Fruit fly (Drosophila melanogaster) whole organism, embryonic: ENCODE data around the gene Uba2.

ENCODE experiments used
- Asciz ChIP-seq: fragments of 200-800 bp; sonication (Bioruptor generic); optimal IDR thresholded peaks from 2 replicates; lab custom pipeline; 2017; ENCODE audit warnings: missing biosample characterization, mild to moderate bottlenecking, missing genetic modification characterization, missing genetic modification reagents
- Atf6 ChIP-seq: fragments of 200-800 bp; sonication (Bioruptor generic); IDR thresholded peaks from 2 replicates; pipeline ENCODE4 v1.3.6; 2022; ENCODE audit warnings: missing biosample characterization, missing genetic modification characterization
- BtbVII ChIP-seq: fragments of 200-800 bp; sonication (Bioruptor generic); optimal IDR thresholded peaks from 3 replicates; lab custom pipeline; 2017; ENCODE audit warnings: missing biosample characterization, mild to moderate bottlenecking, missing genetic modification characterization
- CG10431 ChIP-seq: fragments of 200-800 bp; sonication (Bioruptor generic); optimal IDR thresholded peaks from 3 replicates; lab custom pipeline; 2018; ENCODE audit warnings: missing biosample characterization, mild to moderate bottlenecking, missing genetic modification characterization
- CG11456 ChIP-seq: fragments of 200-800 bp; sonication (Bioruptor generic); IDR thresholded peaks from 3 replicates; pipeline ENCODE4 v1.3.6; 2022; ENCODE audit warnings: missing biosample characterization, missing genetic modification characterization
- CG12071 ChIP-seq: fragments of 200-800 bp; sonication (Bioruptor generic); optimal IDR thresholded peaks from 3 replicates; lab custom pipeline; 2018; ENCODE audit warnings: missing biosample characterization, mild to moderate bottlenecking, missing genetic modification characterization
- CG12659 ChIP-seq: fragments of 200-800 bp; sonication (Bioruptor generic); optimal IDR thresholded peaks from 3 replicates; lab custom pipeline; 2017; ENCODE audit warnings: mild to moderate bottlenecking, missing biosample characterization, missing genetic modification reagents, missing genetic modification characterization
- CG13894 ChIP-seq: fragments of 200-800 bp; sonication (Bioruptor generic); optimal IDR thresholded peaks from 3 replicates; lab custom pipeline; 2018; ENCODE audit warnings: missing biosample characterization, mild to moderate bottlenecking, missing genetic modification characterization, moderate library complexity
- CG15011 ChIP-seq: fragments of 200-800 bp; sonication (Bioruptor generic); optimal IDR thresholded peaks from 3 replicates; lab custom pipeline; 2018; ENCODE audit warnings: missing biosample characterization, mild to moderate bottlenecking, missing genetic modification characterization
- CG15514 ChIP-seq: fragments of 200-800 bp; sonication (Bioruptor generic); optimal IDR thresholded peaks from 3 replicates; lab custom pipeline; 2017; ENCODE audit warnings: missing biosample characterization, missing genetic modification characterization, mild to moderate bottlenecking, moderate library complexity, missing genetic modification reagents
- CG1603 ChIP-seq: fragments of 200-800 bp; sonication (Bioruptor generic); optimal IDR thresholded peaks from 2 replicates; lab custom pipeline; 2019; ENCODE audit warnings: missing biosample characterization, mild to moderate bottlenecking, missing genetic modification characterization, moderate library complexity
- CG17568 ChIP-seq: fragments of 200-800 bp; sonication (Bioruptor generic); optimal IDR thresholded peaks from 2 replicates; lab custom pipeline; 2018; ENCODE audit warnings: missing biosample characterization, mild to moderate bottlenecking, missing genetic modification characterization, moderate library complexity
- CG18262 ChIP-seq: fragments of 200-800 bp; optimal IDR thresholded peaks from 3 replicates; lab custom pipeline; 2019; ENCODE audit warnings: missing biosample characterization, mild to moderate bottlenecking, missing genetic modification characterization, moderate library complexity
- CG18599 ChIP-seq: fragments of 200-800 bp; sonication (Bioruptor generic); optimal IDR thresholded peaks from 3 replicates; lab custom pipeline; 2017; ENCODE audit warnings: missing biosample characterization, missing genetic modification characterization, mild to moderate bottlenecking, moderate library complexity, missing genetic modification reagents
- CG32767 ChIP-seq: fragments of 200-800 bp; sonication (Bioruptor generic); IDR thresholded peaks from 2 replicates; pipeline ENCODE4 v1.3.6; 2022; ENCODE audit warnings: missing biosample characterization, missing genetic modification characterization
- CG3281 ChIP-seq: fragments of 200-800 bp; sonication (Bioruptor generic); optimal IDR thresholded peaks from 3 replicates; lab custom pipeline; 2017; ENCODE audit warnings: missing biosample characterization, mild to moderate bottlenecking, missing genetic modification characterization
- CG33557 ChIP-seq: fragments of 200-800 bp; sonication (Bioruptor generic); optimal IDR thresholded peaks from 2 replicates; lab custom pipeline; 2019; ENCODE audit warnings: missing biosample characterization, mild to moderate bottlenecking, missing genetic modification characterization, moderate library complexity
- CG34224 ChIP-seq: fragments of 200-800 bp; sonication (Bioruptor generic); IDR thresholded peaks from 3 replicates; pipeline ENCODE4 v1.3.6; 2022; ENCODE audit warnings: missing biosample characterization, missing genetic modification characterization; ENCODE audit not compliant: partially characterized antibody
- CG34376 ChIP-seq: fragments of 200-800 bp; sonication (Bioruptor generic); optimal IDR thresholded peaks from 2 replicates; lab custom pipeline; 2018; ENCODE audit warnings: missing biosample characterization, mild to moderate bottlenecking, missing genetic modification characterization
- CG4328 ChIP-seq: fragments of 200-800 bp; sonication (Bioruptor generic); optimal IDR thresholded peaks from 3 replicates; lab custom pipeline; 2017; ENCODE audit warnings: missing biosample characterization, missing genetic modification reagents, missing genetic modification characterization
- CG4424 ChIP-seq: fragments of 200-800 bp; sonication (Bioruptor generic); optimal IDR thresholded peaks from 3 replicates; lab custom pipeline; 2016; ENCODE audit warnings: missing biosample characterization, missing genetic modification characterization
- CG6854 ChIP-seq: fragments of 200-800 bp; sonication (Bioruptor generic); optimal IDR thresholded peaks from 3 replicates; lab custom pipeline; 2017; ENCODE audit warnings: missing biosample characterization, mild to moderate bottlenecking, missing genetic modification characterization
- CrebB ChIP-seq: fragments of 200-800 bp; sonication (Bioruptor generic); optimal IDR thresholded peaks from 3 replicates; lab custom pipeline; 2018; ENCODE audit warnings: missing biosample characterization, mild to moderate bottlenecking, missing genetic modification characterization
- Deaf1 ChIP-seq: fragments of 200-800 bp; optimal IDR thresholded peaks from 3 replicates; lab custom pipeline; 2019; ENCODE audit warnings: missing biosample characterization, mild to moderate bottlenecking, missing genetic modification characterization, moderate library complexity
- Gsc ChIP-seq: fragments of 200-800 bp; sonication (Bioruptor generic); IDR thresholded peaks from 2 replicates; pipeline ENCODE4 v1.3.6; 2022; ENCODE audit warnings: missing biosample characterization, missing genetic modification characterization
- Meics ChIP-seq: fragments of 200-800 bp; sonication (Bioruptor generic); optimal IDR thresholded peaks from 2 replicates; lab custom pipeline; 2017; ENCODE audit warnings: missing biosample characterization, mild to moderate bottlenecking, missing genetic modification characterization
- PHDP ChIP-seq: fragments of 200-800 bp; sonication (Bioruptor generic); optimal IDR thresholded peaks from 3 replicates; lab custom pipeline; 2018; ENCODE audit warnings: missing biosample characterization, mild to moderate bottlenecking, missing genetic modification characterization, moderate library complexity
- Sry-β ChIP-seq: fragments of 200-800 bp; sonication (Bioruptor generic); optimal IDR thresholded peaks from 2 replicates; lab custom pipeline; 2018; ENCODE audit warnings: missing biosample characterization, mild to moderate bottlenecking, missing genetic modification characterization, moderate library complexity
- Trl ChIP-seq, 3 experiments: fragments of >200 bp in 2 of 3; fragments of 200-800 bp in 1 of 3; sonication (Bioruptor generic) in 1 of 3; optimal IDR thresholded peaks; 2 replicates in 1 of 3; 3 replicates in 2 of 3; lab custom pipeline; 2016 to 2017; ENCODE audit warnings: missing biosample characterization in 1 of 3, missing genetic modification characterization in 1 of 3
- bab2 ChIP-seq: fragments of 200-800 bp; sonication (Bioruptor generic); optimal IDR thresholded peaks from 2 replicates; lab custom pipeline; 2016; ENCODE audit warnings: missing biosample characterization, missing genetic modification characterization
- br ChIP-seq: fragments of >200 bp; optimal IDR thresholded peaks from 2 replicates; lab custom pipeline; 2017
- caup ChIP-seq: fragments of 200-800 bp; sonication (Bioruptor generic); optimal IDR thresholded peaks from 3 replicates; lab custom pipeline; 2017; ENCODE audit warnings: missing biosample characterization, mild to moderate bottlenecking, missing genetic modification characterization, moderate library complexity; ENCODE audit not compliant: severe bottlenecking
- crol ChIP-seq: fragments of 200-800 bp; sonication (Bioruptor generic); IDR thresholded peaks from 2 replicates; pipeline ENCODE4 v1.3.6; 2022; ENCODE audit warnings: missing biosample characterization, missing genetic modification characterization
- cwo ChIP-seq: fragments of 200-800 bp; sonication (Bioruptor generic); optimal IDR thresholded peaks from 3 replicates; lab custom pipeline; 2017; ENCODE audit warnings: missing biosample characterization, missing genetic modification characterization, mild to moderate bottlenecking, moderate library complexity, missing genetic modification reagents
- dmrt11E ChIP-seq: fragments of 200-800 bp; sonication (Bioruptor generic); optimal IDR thresholded peaks from 3 replicates; lab custom pipeline; 2018; ENCODE audit warnings: missing biosample characterization, mild to moderate bottlenecking, missing genetic modification characterization, moderate library complexity
- dysf ChIP-seq: fragments of 200-800 bp; sonication (Bioruptor generic); IDR thresholded peaks from 3 replicates; pipeline ENCODE4 v1.3.6; 2022; ENCODE audit warnings: missing biosample characterization, missing genetic modification characterization
- exex ChIP-seq: fragments of 200-800 bp; sonication (Bioruptor generic); optimal IDR thresholded peaks from 4 replicates; lab custom pipeline; 2018; ENCODE audit warnings: missing biosample characterization, mild to moderate bottlenecking, missing genetic modification characterization, moderate library complexity
- lab ChIP-seq: fragments of 200-800 bp; sonication (Bioruptor generic); optimal IDR thresholded peaks from 3 replicates; lab custom pipeline; 2017; ENCODE audit warnings: missing biosample characterization, missing genetic modification characterization, mild to moderate bottlenecking, moderate library complexity, missing genetic modification reagents
- mam ChIP-seq: fragments of 200-800 bp; sonication (Bioruptor generic); optimal IDR thresholded peaks from 3 replicates; lab custom pipeline; 2016; ENCODE audit warnings: missing biosample characterization, missing genetic modification characterization
- mirr ChIP-seq: fragments of 200-800 bp; sonication (Bioruptor generic); optimal IDR thresholded peaks from 3 replicates; lab custom pipeline; 2018; ENCODE audit warnings: missing biosample characterization, mild to moderate bottlenecking, missing genetic modification characterization
- nau ChIP-seq: fragments of 200-800 bp; sonication (Bioruptor generic); optimal IDR thresholded peaks from 3 replicates; lab custom pipeline; 2017; ENCODE audit warnings: missing biosample characterization, mild to moderate bottlenecking, missing genetic modification characterization, missing genetic modification reagents
- otp ChIP-seq: fragments of 200-800 bp; sonication (Bioruptor generic); IDR thresholded peaks from 3 replicates; pipeline ENCODE4, ENCODE4 v1.3.6; 2022; ENCODE audit warnings: missing biosample characterization, missing genetic modification characterization
- sug ChIP-seq: fragments of 200-800 bp; optimal IDR thresholded peaks from 2 replicates; lab custom pipeline; 2019; ENCODE audit warnings: missing biosample characterization, mild to moderate bottlenecking, missing genetic modification characterization, moderate library complexity
- tap ChIP-seq: fragments of 200-800 bp; optimal IDR thresholded peaks from 3 replicates; lab custom pipeline; 2019; ENCODE audit warnings: missing biosample characterization, mild to moderate bottlenecking, missing genetic modification characterization, moderate library complexity
- tgo ChIP-seq: fragments of 200-800 bp; sonication (Bioruptor generic); IDR thresholded peaks from 3 replicates; pipeline ENCODE4 v1.3.6; 2022; ENCODE audit warnings: missing biosample characterization, missing genetic modification characterization
- trem ChIP-seq: fragments of 200-800 bp; optimal IDR thresholded peaks from 3 replicates; lab custom pipeline; 2019; ENCODE audit warnings: missing biosample characterization, mild to moderate bottlenecking, missing genetic modification characterization, moderate library complexity
- unpg ChIP-seq: fragments of 200-800 bp; sonication (Bioruptor generic); optimal IDR thresholded peaks from 3 replicates; lab custom pipeline; 2018; ENCODE audit warnings: missing biosample characterization, mild to moderate bottlenecking, missing genetic modification characterization, moderate library complexity
- wek ChIP-seq: fragments of 200-800 bp; sonication (Bioruptor generic); optimal IDR thresholded peaks from 3 replicates; lab custom pipeline; 2018; ENCODE audit warnings: missing biosample characterization, mild to moderate bottlenecking, missing genetic modification characterization, moderate library complexity
- zen ChIP-seq: fragments of 200-800 bp; sonication (Bioruptor generic); optimal IDR thresholded peaks from 3 replicates; lab custom pipeline; 2018; ENCODE audit warnings: missing biosample characterization, mild to moderate bottlenecking, missing genetic modification characterization, moderate library complexity

Uba2 gene

DNA sequence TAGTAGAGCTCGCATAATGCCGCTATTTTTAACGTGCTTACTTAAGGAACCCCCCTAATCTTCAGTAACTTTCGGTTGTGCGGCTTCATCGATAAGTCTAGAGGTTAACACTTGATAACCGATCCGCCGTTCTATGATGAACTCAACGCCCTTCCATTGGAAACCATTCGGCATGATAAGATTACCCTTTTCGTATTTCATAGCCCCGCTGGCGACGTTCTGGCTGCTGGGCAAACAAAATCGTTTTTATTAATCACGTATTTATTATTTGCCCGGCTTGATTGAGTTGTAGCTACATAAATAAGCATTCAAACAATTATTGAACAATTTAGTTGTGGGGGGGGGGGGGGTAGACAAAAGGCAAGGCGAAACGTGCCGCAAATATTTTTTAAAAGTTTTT lies 34.1 kb downstream of the Uba2 start (continued):
- TF ChIP-seq PHDP (tag; lab: Kevin White, UChicago) (peak; percentile 34), CG15514 (GFP tag; lab: Kevin White, UChicago) (peak; percentile 44), CG32767 (GFP tag; lab: Robert Waterston, UW) (no peak), mam (GFP tag; lab: Kevin White, UChicago) (no peak), tgo (GFP tag; lab: Robert Waterston, UW) (no peak), Sry-β (GFP tag; lab: Kevin White, UChicago) (no peak), BtbVII (peak; percentile 8), CG11456 (no peak), bab2 (GFP tag; lab: Kevin White, UChicago) (peak; percentile 1), CG18262 (tag; lab: Kevin White, UChicago) (no peak), cwo (GFP tag; lab: Kevin White, UChicago) (peak; percentile 95), sug (peak; percentile 88), dmrt11E (tag; lab: Kevin White, UChicago) (peak; percentile 26), CG13894 (tag; lab: Kevin White, UChicago) (peak; percentile 21), Asciz (peak; percentile 39), Trl (optimal IDR thresholded peaks at IDR 0.05; lab: Kevin White, UChicago) (no peak), Trl (GFP tag; optimal IDR thresholded peaks at IDR 0.05; lab: Kevin White, UChicago) (no peak), Meics (GFP tag; lab: Kevin White, UChicago) (peak; percentile 22), CG34224 (GFP tag; lab: Robert Waterston, UW) (no peak), Gsc (no peak), CG10431 (GFP tag; lab: Kevin White, UChicago) (no peak), CG4424 (GFP tag; lab: Kevin White, UChicago) (no peak), CG33557 (GFP tag; lab: Kevin White, UChicago) (no peak), CG34376 (peak; percentile 95), crol (GFP tag; lab: Robert Waterston, UW) (peak; percentile 79), nau (GFP tag; lab: Kevin White, UChicago) (peak; percentile 67), CG18599 (GFP tag; lab: Kevin White, UChicago) (peak; percentile 48), CG4328 (peak; percentile 18), caup (GFP tag; lab: Kevin White, UChicago) (peak; percentile 23), unpg (peak; percentile 11), CG12071 (GFP tag; lab: Kevin White, UChicago) (peak; percentile 13), CG1603 (tag; lab: Kevin White, UChicago) (peak; percentile 17), CrebB (tag; lab: Kevin White, UChicago) (peak; percentile 0), dysf (GFP tag; lab: Robert Waterston, UW) (peak; percentile 20; the same call in 1 of the 3 replicates), CG6854 (GFP tag; lab: Kevin White, UChicago) (peak; percentile 28), lab (GFP tag; lab: Kevin White, UChicago) (peak; percentile 64), CG12659 (GFP tag; lab: Kevin White, UChicago) (peak; percentile 29), otp (GFP tag; lab: Robert Waterston, UW) (0 out of 3 replicates have a peak, but pooled peaks have one; percentile 11), mirr (GFP tag; lab: Kevin White, UChicago) (peak; percentile 92), exex (peak; percentile 99), zen (tag; lab: Kevin White, UChicago) (no peak), wek (peak; percentile 89), br (lab: Kevin White, UChicago) (no peak), Deaf1 (tag; lab: Kevin White, UChicago) (peak; percentile 18), Atf6 (GFP tag; lab: Robert Waterston, UW) (peak; percentile 56; the same call in 1 of the 2 replicates), trem (no peak), CG3281 (GFP tag; lab: Kevin White, UChicago) (peak; percentile 10), tap (tag; lab: Kevin White, UChicago) (no peak), CG15011 (GFP tag; lab: Kevin White, UChicago) (no peak), CG17568 (GFP tag; lab: Kevin White, UChicago) (peak; percentile 55)
